Fruit fly (Drosophila melanogaster) whole organism, wandering third instar larva: ENCODE measurements around the gene CG12519.
"Not testable (repeated sequence)": the region's sequence is repeated elsewhere in the genome, so short reads cannot be mapped to it uniquely, and the experiment has no call there.

Experiments used
- Abd-B ChIP-seq: fragments of >200 bp; optimal IDR thresholded peaks from 2 replicates; lab custom pipeline; 2017; ENCODE audit warnings: missing biosample characterization, missing genetic modification characterization
- CG32264 ChIP-seq: fragments of 200-800 bp; sonication (Bioruptor generic); optimal IDR thresholded peaks from 2 replicates; lab custom pipeline; 2016; ENCODE audit warnings: missing biosample characterization, missing genetic modification characterization
- CG9705 ChIP-seq: fragments of 200-800 bp; sonication (Bioruptor generic); optimal IDR thresholded peaks from 2 replicates; lab custom pipeline; 2018; ENCODE audit warnings: missing biosample characterization, mild to moderate bottlenecking, missing genetic modification characterization
- CrebA ChIP-seq: fragments of 200-800 bp; sonication (Bioruptor generic); optimal IDR thresholded peaks from 2 replicates; lab custom pipeline; 2016; ENCODE audit warnings: missing biosample characterization, mild to moderate bottlenecking, missing genetic modification characterization, borderline replicate concordance
- Dfd ChIP-seq: fragments of >200 bp; optimal IDR thresholded peaks from 2 replicates; lab custom pipeline; 2017; ENCODE audit warnings: missing biosample characterization, missing genetic modification characterization
- Dif ChIP-seq: fragments of 200-275, 200-300 bp; sonication (Bioruptor generic); optimal IDR thresholded peaks from 2 replicates; lab custom pipeline; 2018; ENCODE audit warnings: missing biosample characterization, missing genetic modification characterization; ENCODE audit not compliant: partially characterized antibody
- GATAd ChIP-seq: sonication (Bioruptor generic); optimal IDR thresholded peaks from 2 replicates; lab custom pipeline; 2016; ENCODE audit warnings: missing biosample characterization, missing genetic modification characterization
- HLH106 ChIP-seq: fragments of 200-800 bp; optimal IDR thresholded peaks from 3 replicates; lab custom pipeline; 2019; ENCODE audit warnings: missing biosample characterization, mild to moderate bottlenecking, missing genetic modification characterization, moderate library complexity
- Hnf4 ChIP-seq: fragments of 200-800 bp; sonication (Bioruptor generic); optimal IDR thresholded peaks from 2 replicates; lab custom pipeline; 2016; ENCODE audit warnings: missing biosample characterization, mild to moderate bottlenecking, missing genetic modification characterization
- Hr78 ChIP-seq: fragments of >200 bp; optimal IDR thresholded peaks from 2 replicates; lab custom pipeline; 2017; ENCODE audit warnings: missing biosample characterization, missing genetic modification characterization
- Jra ChIP-seq: sonication (Bioruptor generic); optimal IDR thresholded peaks from 2 replicates; lab custom pipeline; 2016; ENCODE audit warnings: missing biosample characterization, missing genetic modification characterization
- Myc ChIP-seq: fragments of >200 bp; optimal IDR thresholded peaks from 2 replicates; lab custom pipeline; 2017
- N ChIP-seq: fragments of >200 bp; optimal IDR thresholded peaks from 2 replicates; lab custom pipeline; 2018; ENCODE audit warnings: missing biosample characterization, missing external identifiers, missing genetic modification characterization
- Rel ChIP-seq, 2 experiments: fragments of 200-800 bp; sonication (Bioruptor generic) in 1 of 2; optimal IDR thresholded peaks; 2 replicates in 1 of 2; 3 replicates in 1 of 2; lab custom pipeline; 2016 to 2019; ENCODE audit warnings: mild to moderate bottlenecking in 2 of 2, missing biosample characterization in 2 of 2, missing genetic modification characterization in 2 of 2, moderate library complexity in 1 of 2
- Sp1 ChIP-seq: fragments of 200-800 bp; sonication (Bioruptor generic); optimal IDR thresholded peaks from 3 replicates; lab custom pipeline; 2019; ENCODE audit warnings: missing biosample characterization, mild to moderate bottlenecking, missing genetic modification characterization, moderate library complexity
- br ChIP-seq: fragments of 200-800 bp; sonication (Bioruptor generic); optimal IDR thresholded peaks from 2 replicates; lab custom pipeline; 2016; ENCODE audit warnings: missing biosample characterization, missing genetic modification characterization
- brk ChIP-seq: fragments of 200-800 bp; sonication (Bioruptor generic); optimal IDR thresholded peaks from 2 replicates; lab custom pipeline; 2016; ENCODE audit warnings: missing biosample characterization, mild to moderate bottlenecking, missing genetic modification characterization
- dl ChIP-seq, 2 experiments: fragments of 175-275, 200-275 bp in 1 of 2; fragments of 200-275 bp in 1 of 2; sonication (Bioruptor generic); optimal IDR thresholded peaks; lab custom pipeline; 2018; ENCODE audit warnings: mild to moderate bottlenecking in 2 of 2, missing biosample characterization in 2 of 2, missing genetic modification characterization in 2 of 2, moderate library complexity in 2 of 2; ENCODE audit not compliant: partially characterized antibody in 2 of 2, insufficient read depth in 1 of 2
- dmrt93B ChIP-seq: fragments of 200-800 bp; sonication (Bioruptor generic); optimal IDR thresholded peaks from 2 replicates; lab custom pipeline; 2018; ENCODE audit warnings: missing biosample characterization, mild to moderate bottlenecking, missing genetic modification characterization
- fru ChIP-seq: fragments of 200-800 bp; sonication (Bioruptor generic); optimal IDR thresholded peaks from 3 replicates; lab custom pipeline; 2016; ENCODE audit warnings: missing biosample characterization, mild to moderate bottlenecking, missing genetic modification characterization
- h ChIP-seq: fragments of 200-800 bp; sonication (Bioruptor generic); optimal IDR thresholded peaks from 3 replicates; lab custom pipeline; 2016; ENCODE audit warnings: missing biosample characterization, mild to moderate bottlenecking, missing genetic modification characterization
- jim ChIP-seq: fragments of 175-275, 200-325 bp; sonication (Bioruptor generic); optimal IDR thresholded peaks from 2 replicates; lab custom pipeline; 2016; ENCODE audit warnings: missing biosample characterization, mild to moderate bottlenecking, missing genetic modification characterization
- lola ChIP-seq: fragments of >200 bp; optimal IDR thresholded peaks from 2 replicates; lab custom pipeline; 2017; ENCODE audit warnings: missing biosample characterization, missing genetic modification characterization
- pan ChIP-seq: fragments of >200 bp; optimal IDR thresholded peaks from 2 replicates; lab custom pipeline; 2017
- rgr ChIP-seq: fragments of 200-800 bp; sonication (Bioruptor generic); optimal IDR thresholded peaks from 3 replicates; lab custom pipeline; 2016; ENCODE audit warnings: missing biosample characterization, mild to moderate bottlenecking, missing genetic modification characterization
- woc ChIP-seq: sonication (Bioruptor generic); optimal IDR thresholded peaks from 2 replicates; lab custom pipeline; 2016; ENCODE audit warnings: missing biosample characterization, mild to moderate bottlenecking, missing genetic modification characterization

The CG12519 gene

DNA sequence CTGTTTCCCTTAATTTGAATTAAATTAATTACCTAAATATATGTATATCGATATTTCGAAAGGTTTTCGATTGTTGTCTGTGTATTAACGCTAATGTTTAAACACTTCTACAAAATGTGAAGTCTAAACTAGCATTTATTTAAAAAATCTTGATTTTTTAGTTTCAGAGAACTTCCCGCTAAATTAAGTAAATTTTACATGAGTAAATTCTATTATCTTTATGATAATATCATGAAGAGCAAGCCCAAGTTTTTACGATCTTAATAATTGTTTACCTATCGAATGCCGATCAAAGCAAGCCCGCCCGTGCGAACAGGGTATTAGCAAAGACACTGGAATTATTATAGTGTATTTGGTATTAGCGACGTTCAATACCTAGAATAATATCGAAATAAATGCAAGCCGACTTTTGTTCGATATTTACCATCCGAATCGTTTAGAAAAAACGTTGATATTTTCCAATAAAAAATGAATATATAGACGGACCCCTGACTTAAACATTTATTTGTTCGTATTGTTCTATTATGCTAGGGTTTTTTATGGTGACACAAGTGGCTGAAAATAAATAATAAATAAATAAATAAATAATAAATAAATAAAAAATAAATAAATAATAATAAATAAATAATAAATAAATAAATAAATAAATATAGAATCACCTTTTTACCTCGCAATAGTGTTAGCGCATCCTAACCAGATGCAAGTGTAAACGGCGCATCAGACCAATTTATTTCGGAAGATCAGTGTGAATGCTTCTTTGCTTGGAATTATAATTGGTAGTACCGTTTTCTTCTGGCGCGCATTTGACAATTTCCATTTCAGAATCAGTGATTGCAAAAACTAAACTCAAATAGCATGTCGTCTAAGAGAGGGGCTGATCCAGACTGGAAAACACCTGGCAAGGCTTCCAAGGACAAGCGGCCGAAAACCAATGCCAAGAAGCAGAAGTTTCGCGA is 25.6 kb upstream of the CG12519 start, which contains the start of the genes CG33062 and Chd3:
Gene CG33062, minus strand, starts transcription at position 51 of the 956 bp plus-strand sequence.
Gene Chd3, plus strand, starts transcription at position 780 of the 956 bp plus-strand sequence.
- TF ChIP-seq dmrt93B (peak; percentile 21), HLH106 (peak; percentile 9), N (GFP tag; lab: Kevin White, UChicago) (peak; percentile 26), Hr78 (GFP tag; lab: Kevin White, UChicago) (no peak), CrebA (GFP tag; lab: Kevin White, UChicago) (no peak)
- TF ChIP-seq, all 38 proteins: peak for 3

DNA sequence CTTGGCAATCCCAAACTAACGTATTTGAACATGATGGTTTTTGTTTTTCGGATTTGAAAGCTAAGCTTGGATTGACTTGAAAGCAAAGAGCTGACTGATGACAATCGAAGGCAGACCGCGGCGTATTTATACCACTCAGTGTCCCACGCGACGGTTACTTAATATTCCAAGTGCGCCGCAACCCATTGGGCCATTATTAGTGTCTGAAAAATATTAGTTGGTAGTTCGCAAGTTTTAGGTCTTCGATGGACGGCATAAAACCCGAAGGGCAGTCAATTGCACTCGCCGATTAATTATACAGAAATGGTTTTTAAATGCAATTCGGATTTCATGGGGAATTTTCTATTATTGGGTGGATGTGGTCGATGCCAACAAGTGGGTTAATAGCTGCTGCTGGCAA is 7.6 kb upstream of the CG12519 start, which contains the start of gene CG14095:
Gene CG14095, minus strand, starts transcription at position 101 of the 400 bp plus-strand sequence.
- TF ChIP-seq Rel (GFP tag; optimal IDR thresholded peaks at IDR 0.05; lab: Kevin White, UChicago) (no peak), Rel (tag; optimal IDR thresholded peaks at IDR 0.05; lab: Kevin White, UChicago) (no peak), Sp1 (no peak), Myc (lab: Kevin White, UChicago) (no peak), brk (GFP tag; lab: Kevin White, UChicago) (no peak), GATAd (no peak), Jra (GFP tag; lab: Kevin White, UChicago) (no peak), Dfd (GFP tag; lab: Kevin White, UChicago) (no peak), h (no peak)

DNA sequence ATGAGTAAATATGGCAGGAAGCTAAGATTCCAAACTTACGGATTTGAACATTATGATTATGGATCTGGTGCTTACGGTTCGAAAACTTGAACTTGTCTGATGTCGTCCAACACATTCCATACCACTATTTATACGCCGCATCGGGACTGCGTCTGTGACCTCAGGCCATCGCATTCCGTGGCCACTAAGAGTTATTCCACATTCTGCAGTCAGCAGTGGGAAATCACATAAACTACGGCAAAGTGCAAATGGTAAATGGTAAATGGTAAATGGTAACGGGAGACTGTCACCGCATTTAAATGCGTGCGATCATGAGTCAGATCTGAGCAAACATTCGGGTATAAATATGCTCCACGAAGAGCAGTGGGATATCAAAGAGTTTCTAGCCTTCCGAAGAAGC is 5.3 kb upstream of the CG12519 start, which contains the start of the genes CG14096 and CG32214:
Gene CG14096, minus strand, starts transcription at position 101 of the 400 bp plus-strand sequence.
Gene CG32214, plus strand, starts transcription at position 368 of the 400 bp plus-strand sequence.
- TF ChIP-seq lola; CG32264 (GFP tag; lab: Kevin White, UChicago); fru: not testable (repeated sequence)

DNA sequence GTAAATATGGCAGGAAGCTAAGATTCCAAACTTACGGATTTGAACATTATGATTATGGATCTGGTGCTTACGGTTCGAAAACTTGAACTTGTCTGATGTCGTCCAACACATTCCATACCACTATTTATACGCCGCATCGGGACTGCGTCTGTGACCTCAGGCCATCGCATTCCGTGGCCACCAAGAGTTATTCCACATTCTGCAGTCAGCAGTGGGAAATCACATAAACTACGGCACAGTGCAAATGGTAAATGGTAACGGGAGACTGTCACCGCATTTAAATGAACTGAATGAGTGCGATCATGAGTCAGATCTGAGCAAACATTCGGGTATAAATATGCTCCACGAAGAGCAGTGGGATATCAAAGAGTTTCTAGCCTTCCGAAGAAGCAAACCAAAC is 3.2 kb downstream of the CG12519 start, which contains the start of the genes CG18294 and CG32213:
Gene CG18294, minus strand, starts transcription at position 101 of the 400 bp plus-strand sequence.
Gene CG32213, plus strand, starts transcription at position 362 of the 400 bp plus-strand sequence.
- TF ChIP-seq Hr78, Dif, br (GFP tag; lab: Kevin White, UChicago): not testable (repeated sequence)
- TF ChIP-seq, all 38 proteins: peak for 0; not testable (repeated sequence) for 38

DNA sequence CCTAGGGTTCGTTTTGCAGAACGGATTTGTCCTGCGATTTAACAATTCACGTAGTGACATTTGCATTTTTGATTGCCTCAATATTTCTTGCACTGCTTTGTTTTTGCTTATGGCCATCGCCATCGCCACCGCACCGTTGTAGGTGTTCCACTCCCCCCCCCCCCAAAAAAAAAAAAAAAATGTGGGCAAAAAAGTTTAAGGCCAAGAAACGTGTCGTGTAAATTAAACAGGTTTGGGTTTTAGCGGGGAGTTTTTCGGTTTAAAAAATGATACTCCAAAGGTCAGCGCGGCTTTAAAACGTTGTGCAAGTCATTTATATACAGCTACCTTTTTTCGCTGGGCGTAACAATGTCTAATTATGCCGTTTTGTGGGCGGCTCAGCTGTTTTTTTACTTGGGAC is 8.9 kb downstream of the CG12519 start:
- TF ChIP-seq jim (GFP tag; lab: Kevin White, UChicago): peak; percentile 53
- TF ChIP-seq Rel (GFP tag; optimal IDR thresholded peaks at IDR 0.05; lab: Kevin White, UChicago): no peak
- TF ChIP-seq Rel (tag; optimal IDR thresholded peaks at IDR 0.05; lab: Kevin White, UChicago): peak; percentile 62
- TF ChIP-seq N (GFP tag; lab: Kevin White, UChicago): no peak

DNA sequence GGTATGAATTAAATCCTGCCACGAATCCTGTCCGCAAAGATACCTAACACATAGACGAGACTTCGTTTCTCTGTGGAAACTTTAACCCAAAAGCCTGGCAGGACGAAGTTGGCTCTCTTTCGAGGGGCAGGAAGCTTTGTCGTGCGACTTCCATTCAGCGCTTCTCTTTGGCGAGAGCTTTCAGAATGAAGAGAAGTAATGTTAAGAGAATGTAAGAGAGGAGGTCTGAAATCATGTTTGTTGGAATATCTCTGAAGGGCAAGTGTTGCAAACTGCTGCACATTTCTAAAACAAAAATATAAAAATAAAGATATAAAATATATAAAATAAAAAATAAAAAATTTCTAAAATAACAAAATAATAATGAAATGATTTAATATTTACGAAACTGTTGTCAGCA is 9.7 kb downstream of the CG12519 start:
- TF ChIP-seq Dfd (GFP tag; lab: Kevin White, UChicago): no peak
- no peak for TF ChIP-seq Hr78 (GFP tag; lab: Kevin White, UChicago)
- no peak for TF ChIP-seq woc
- no peak for TF ChIP-seq GATAd
- TF ChIP-seq Dif (GFP tag; lab: Kevin White, UChicago): no peak
- TF ChIP-seq CG9705 (GFP tag; lab: Kevin White, UChicago): no peak
- TF ChIP-seq pan (lab: Kevin White, UChicago): no peak
- TF ChIP-seq CrebA (GFP tag; lab: Kevin White, UChicago): no peak
- TF ChIP-seq rgr: no peak
- TF ChIP-seq fru: no peak
- no peak for TF ChIP-seq dl (GFP tag; optimal IDR thresholded peaks at IDR 0.05; lab: Kevin White, UChicago; ENCODE audit: insufficient read depth in 1 of 2, partially characterized antibody in 2 of 2)
- TF ChIP-seq h: no peak
- TF ChIP-seq Myc (lab: Kevin White, UChicago): no peak
- TF ChIP-seq Abd-B (GFP tag; lab: Kevin White, UChicago): no peak
- no peak for TF ChIP-seq Hnf4
